Worm (Caenorhabditis elegans) whole organism, L3 larva: ENCODE results near the gene F43C9.1.

Experiments used
- elt-2 ChIP-seq: sonication (generic microtip); optimal IDR thresholded peaks from 2 replicates; lab custom pipeline; 2016; ENCODE audit warnings: missing genetic modification reagents, mild to moderate bottlenecking, missing genetic modification characterization, missing compliant biosample characterization
- fkh-10 ChIP-seq: sonication (generic microtip); optimal IDR thresholded peaks from 2 replicates; lab custom pipeline; 2017; ENCODE audit warnings: missing biosample characterization, missing genetic modification reagents, missing genetic modification characterization
- nhr-25 ChIP-seq: sonication (generic microtip); optimal IDR thresholded peaks from 2 replicates; lab custom pipeline; 2017; ENCODE audit warnings: missing biosample characterization, missing genetic modification characterization
- pha-4 ChIP-seq: fragments of 150-350 bp; optimal IDR thresholded peaks from 2 replicates; lab custom pipeline; 2014; ENCODE audit warnings: missing biosample characterization, missing genetic modification reagents, missing genetic modification characterization
- pqm-1 ChIP-seq: fragments of 150-350 bp; optimal IDR thresholded peaks from 2 replicates; lab custom pipeline; 2017; ENCODE audit warnings: missing biosample characterization, missing genetic modification characterization, inconsistent platforms
- unc-39 ChIP-seq: sonication (generic microtip); optimal IDR thresholded peaks from 4 replicates; lab custom pipeline; 2017; ENCODE audit warnings: missing biosample characterization, missing genetic modification characterization
- zag-1 ChIP-seq: fragments of 150-350 bp; optimal IDR thresholded peaks from 2 replicates; lab custom pipeline; 2014; ENCODE audit warnings: missing biosample characterization, missing genetic modification characterization

- TF ChIP-seq fkh-10 (GFP tag; lab: Kevin White, UChicago) (no peak), unc-39 (tag; lab: Kevin White, UChicago) (no peak), elt-2 (tag; lab: Kevin White, UChicago) (peak; percentile 88), pqm-1 (tag; lab: Kevin White, UChicago) (peak; percentile 50), zag-1 (tag; lab: Kevin White, UChicago) (no peak), nhr-25 (no peak), pha-4 (tag; lab: Kevin White, UChicago) (peak; percentile 39)
Measured at ce11 chrX:4818872-4819271, 25.8 kb downstream of the F43C9.1 start.
